Fruit fly (Drosophila melanogaster) whole organism, adult: ENCODE data around the gene CG14220.

Source experiments
- CG14711 ChIP-seq: fragments of 200-800 bp; sonication (Bioruptor generic); optimal IDR thresholded peaks from 2 replicates; lab custom pipeline; 2018; ENCODE audit warnings: missing biosample characterization, mild to moderate bottlenecking, missing genetic modification characterization, moderate library complexity
- CG1620 ChIP-seq: fragments of 200-800 bp; sonication (Bioruptor generic); optimal IDR thresholded peaks from 2 replicates; lab custom pipeline; 2016; ENCODE audit warnings: missing biosample characterization, missing genetic modification characterization
- CG33017 ChIP-seq: fragments of 200-800 bp; sonication (Bioruptor generic); optimal IDR thresholded peaks from 2 replicates; lab custom pipeline; 2018; ENCODE audit warnings: missing biosample characterization, mild to moderate bottlenecking, missing genetic modification characterization, moderate library complexity
- CG5204 ChIP-seq: fragments of 200-800 bp; sonication (Bioruptor generic); optimal IDR thresholded peaks from 2 replicates; lab custom pipeline; 2016; ENCODE audit warnings: missing biosample characterization, missing genetic modification characterization
- CG7045 ChIP-seq: fragments of 200-800 bp; sonication (Bioruptor generic); optimal IDR thresholded peaks from 2 replicates; lab custom pipeline; 2017; ENCODE audit warnings: missing biosample characterization, mild to moderate bottlenecking, missing genetic modification characterization
- CG7101 ChIP-seq: fragments of 200-800 bp; sonication (Bioruptor generic); optimal IDR thresholded peaks from 2 replicates; lab custom pipeline; 2018; ENCODE audit warnings: missing biosample characterization, mild to moderate bottlenecking, missing genetic modification characterization, moderate library complexity
- Clk ChIP-seq: fragments of 200-800 bp; sonication (Bioruptor generic); optimal IDR thresholded peaks from 2 replicates; lab custom pipeline; 2017; ENCODE audit warnings: missing biosample characterization, missing genetic modification characterization
- Crg-1 ChIP-seq: fragments of 200-800 bp; sonication (Bioruptor generic); optimal IDR thresholded peaks from 2 replicates; lab custom pipeline; 2016; ENCODE audit warnings: missing biosample characterization, missing genetic modification characterization
- Mnt ChIP-seq: fragments of 200-800 bp; sonication (Bioruptor generic); optimal IDR thresholded peaks from 2 replicates; lab custom pipeline; 2016; ENCODE audit warnings: missing biosample characterization, mild to moderate bottlenecking, missing genetic modification characterization
- bab1 ChIP-seq: fragments of 200-800 bp; sonication (Bioruptor generic); optimal IDR thresholded peaks from 3 replicates; lab custom pipeline; 2019; ENCODE audit warnings: missing biosample characterization, mild to moderate bottlenecking, missing genetic modification characterization, moderate library complexity
- cic ChIP-seq: fragments of 200-800 bp; sonication (Bioruptor generic); optimal IDR thresholded peaks from 2 replicates; lab custom pipeline; 2017; ENCODE audit warnings: missing biosample characterization, mild to moderate bottlenecking, missing genetic modification characterization, moderate library complexity
- cnc ChIP-seq, 2 experiments: fragments of >200 bp; optimal IDR thresholded peaks; 2 replicates each; lab custom pipeline; 2017
- kay ChIP-seq: fragments of 200-800 bp; sonication (Bioruptor generic); peaks from one replicate; lab custom pipeline; 2016; ENCODE audit warnings: missing biosample characterization, missing genetic modification characterization, borderline replicate concordance

DNA sequence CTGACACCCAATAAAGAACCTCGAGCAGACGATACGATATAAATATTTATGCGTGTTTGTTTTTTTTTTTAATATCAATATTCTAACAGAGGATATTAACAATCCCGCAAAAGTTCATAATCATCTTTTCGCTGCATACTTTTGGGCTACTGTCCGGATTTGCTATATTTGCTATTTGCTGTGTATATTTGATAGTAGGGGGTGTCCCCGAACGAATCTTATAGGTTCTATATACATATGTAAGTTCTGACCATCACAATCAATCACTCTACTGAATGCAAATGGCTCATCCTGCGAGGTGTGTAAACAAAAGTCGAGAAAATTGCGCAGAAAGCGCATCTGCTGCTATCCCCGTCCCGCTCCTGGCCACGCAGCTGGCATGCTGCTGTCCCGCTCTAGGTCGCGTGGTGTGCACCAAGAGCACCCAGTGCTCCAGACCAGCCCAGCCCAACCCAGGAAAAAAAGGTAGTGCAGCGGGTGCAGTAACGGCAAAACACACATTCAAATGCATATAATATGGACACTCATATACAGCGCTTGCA, 39.1 kb upstream of the CG14220 start:
- TF ChIP-seq CG33017 (tag; lab: Kevin White, UChicago) (no peak), CG14711 (tag; lab: Kevin White, UChicago) (no peak), Mnt (GFP tag; lab: Kevin White, UChicago) (no peak), Clk (GFP tag; lab: Kevin White, UChicago) (no peak), CG7101 (no peak), CG7045 (no peak), Crg-1 (no peak), kay (GFP tag; lab: Kevin White, UChicago) (no peak), CG1620 (GFP tag; lab: Kevin White, UChicago) (no peak), bab1 (GFP tag; lab: Kevin White, UChicago) (peak; percentile 24), CG5204 (GFP tag; lab: Kevin White, UChicago) (no peak), cnc (optimal IDR thresholded peaks at IDR 0.05; lab: Kevin White, UChicago) (no peak), cic (GFP tag; lab: Kevin White, UChicago) (no peak)
